Worm (Caenorhabditis elegans): ENCODE data around the gene unc-5.

DNA sequence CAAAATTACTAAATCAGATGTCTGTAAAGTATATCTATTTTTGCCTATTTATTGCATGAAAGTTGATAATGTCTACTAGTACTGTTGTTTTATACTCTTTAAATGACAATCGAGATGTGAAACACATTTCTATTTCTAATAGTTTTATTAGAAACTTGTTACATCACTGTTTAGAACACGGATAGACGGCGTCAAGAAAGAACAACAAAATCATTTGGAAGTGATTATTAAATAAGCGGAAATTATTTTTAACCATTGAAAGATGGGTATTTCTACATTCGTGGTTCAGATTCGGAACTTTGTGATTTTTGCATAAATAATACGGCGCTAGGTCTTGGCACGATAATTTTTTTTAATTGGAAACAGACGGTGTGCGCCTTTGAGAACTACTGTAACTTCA is 55.0 kb downstream of the unc-5 start:
- TF ChIP-seq ama-1 (optimal IDR thresholded peaks at IDR 0.05): no peak
- TF ChIP-seq odd-2 (tag; optimal IDR thresholded peaks at IDR 0.05): no peak
- no peak for TF ChIP-seq gmeb-2 (tag; optimal IDR thresholded peaks at IDR 0.05)
- TF ChIP-seq pqm-1 (tag; optimal IDR thresholded peaks at IDR 0.05): no peak
- no peak for TF ChIP-seq ceh-34 (tag; optimal IDR thresholded peaks at IDR 0.05)
- no peak for TF ChIP-seq pag-3 (tag; optimal IDR thresholded peaks at IDR 0.05; ENCODE audit: borderline replicate concordance)
- TF ChIP-seq rnt-1 (tag; optimal IDR thresholded peaks at IDR 0.05): no peak
- no peak for TF ChIP-seq pha-4 (tag; optimal IDR thresholded peaks at IDR 0.05)
- TF ChIP-seq syd-9 (tag; optimal IDR thresholded peaks at IDR 0.05): no peak
- TF ChIP-seq tbx-2 (tag; optimal IDR thresholded peaks at IDR 0.05): no peak
- TF ChIP-seq fkh-10 (GFP tag; optimal IDR thresholded peaks at IDR 0.05): no peak
- TF ChIP-seq ceh-19 (GFP tag; optimal IDR thresholded peaks at IDR 0.05): no peak

Data from whole organism, late embryonic.